Fruit fly (Drosophila melanogaster): ENCODE results near the gene PGRP-LC.

DNA sequence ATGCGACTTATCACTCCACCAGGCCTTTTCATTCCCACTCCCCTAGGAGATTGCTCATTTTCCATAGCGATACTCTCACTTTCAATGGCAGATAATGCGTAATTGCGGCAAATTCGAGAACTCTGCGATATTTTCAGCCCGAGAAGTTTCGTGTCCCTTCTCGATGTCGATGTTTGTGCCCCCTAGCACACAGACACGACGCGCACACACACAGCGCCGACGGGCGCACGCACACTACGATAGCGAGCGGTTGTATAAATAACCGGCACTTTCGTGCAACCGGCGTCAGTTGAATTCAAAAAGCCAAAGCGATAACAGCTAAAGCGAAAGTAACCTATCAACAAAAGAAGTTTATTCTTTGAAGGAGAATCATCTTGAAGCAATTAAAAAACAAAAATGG is 43.0 kb downstream of the PGRP-LC start, which contains the start of gene Hsp23:
- TF ChIP-seq CG8478 (optimal IDR thresholded peaks at IDR 0.05) (no peak), CTCF (optimal IDR thresholded peaks at IDR 0.05) (no peak)

Data from S2 (cell line).